Worm (Caenorhabditis elegans): ENCODE results near the gene ekl-6.
"Not testable (repeated sequence)": the region's sequence is repeated elsewhere in the genome, so short reads cannot be mapped to it uniquely, and the experiment has no call there.

The ekl-6 gene

ce11 chrIII:10033881-10034280 lies 30.3 kb upstream of the ekl-6 start, which contains the start of gene M04D8.8:
Gene M04D8.8 (plus strand): TSS chrIII:10034181.
- no peak for TF ChIP-seq tbx-37 (GFP tag; conservative IDR thresholded peaks at IDR 0.05)
- TF ChIP-seq flt-1 (GFP tag; IDR thresholded peaks at IDR 0.05) = no peak
- no peak for TF ChIP-seq scrt-1 (GFP tag; IDR thresholded peaks at IDR 0.05)
- TF ChIP-seq hmg-4 (GFP tag; optimal IDR thresholded peaks at IDR 0.05) = no peak
- TF ChIP-seq ceh-13 (GFP tag; optimal IDR thresholded peaks at IDR 0.05) = no peak
- no peak for TF ChIP-seq ama-1 (optimal IDR thresholded peaks at IDR 0.05)
- no peak for TF ChIP-seq pes-1 (GFP tag; IDR thresholded peaks at IDR 0.05)
- no peak for TF ChIP-seq tra-4 (tag; optimal IDR thresholded peaks at IDR 0.05)
- TF ChIP-seq ets-7 (tag; optimal IDR thresholded peaks at IDR 0.05) = no peak

ce11 chrIII:10035783-10036182 lies 28.4 kb upstream of the ekl-6 start, which contains the start of gene xbx-3:
Gene xbx-3 (plus strand): TSS chrIII:10035945.
- TF ChIP-seq flt-1 (GFP tag; IDR thresholded peaks at IDR 0.05) (no peak), hnd-1 (tag; optimal IDR thresholded peaks at IDR 0.05) (no peak), ama-1 (optimal IDR thresholded peaks at IDR 0.05) (no peak), tbx-11 (GFP tag; IDR thresholded peaks at IDR 0.05) (no peak), hmbx-1 (tag; optimal IDR thresholded peaks at IDR 0.05) (no peak), pes-1 (GFP tag; IDR thresholded peaks at IDR 0.05) (no peak), ceh-13 (GFP tag; optimal IDR thresholded peaks at IDR 0.05) (no peak), sea-1 (GFP tag; conservative IDR thresholded peaks at IDR 0.05) (no peak), scrt-1 (GFP tag; IDR thresholded peaks at IDR 0.05) (no peak), aly-1 (tag; optimal IDR thresholded peaks at IDR 0.05) (no peak), ceh-36 (tag; optimal IDR thresholded peaks at IDR 0.05) (no peak), B0310.2 (tag; optimal IDR thresholded peaks at IDR 0.05) (no peak)

ce11 chrIII:10037150-10037549 lies 27.1 kb upstream of the ekl-6 start, which contains the start of gene M04D8.7:
Gene M04D8.7 (plus strand): TSS chrIII:10037450.
- TF ChIP-seq scrt-1 (GFP tag; IDR thresholded peaks at IDR 0.05) (no peak), tbx-37 (GFP tag; conservative IDR thresholded peaks at IDR 0.05) (no peak), ama-1 (optimal IDR thresholded peaks at IDR 0.05) (no peak), hmbx-1 (tag; optimal IDR thresholded peaks at IDR 0.05) (no peak)

ce11 chrIII:10040013-10040412 lies 24.2 kb upstream of the ekl-6 start, which contains the start of gene T16G12.7:
Gene T16G12.7 (minus strand): TSS chrIII:10040113.
- TF ChIP-seq F13C5.2 (tag; optimal IDR thresholded peaks at IDR 0.05) = no peak
- no peak for TF ChIP-seq tbx-11 (GFP tag; IDR thresholded peaks at IDR 0.05)
- no peak for TF ChIP-seq scrt-1 (GFP tag; IDR thresholded peaks at IDR 0.05)
- TF ChIP-seq ceh-13 (GFP tag; optimal IDR thresholded peaks at IDR 0.05) = no peak
- no peak for TF ChIP-seq aly-1 (tag; optimal IDR thresholded peaks at IDR 0.05)
- TF ChIP-seq tbx-37 (GFP tag; conservative IDR thresholded peaks at IDR 0.05) = no peak
- no peak for TF ChIP-seq hnd-1 (tag; optimal IDR thresholded peaks at IDR 0.05)
- TF ChIP-seq flt-1 (GFP tag; IDR thresholded peaks at IDR 0.05) = no peak
- no peak for TF ChIP-seq hmg-4 (GFP tag; optimal IDR thresholded peaks at IDR 0.05)
- TF ChIP-seq ama-1 (optimal IDR thresholded peaks at IDR 0.05) = no peak
- TF ChIP-seq ceh-36 (tag; optimal IDR thresholded peaks at IDR 0.05) = no peak
- no peak for TF ChIP-seq B0310.2 (tag; optimal IDR thresholded peaks at IDR 0.05)
- no peak for TF ChIP-seq hmbx-1 (tag; optimal IDR thresholded peaks at IDR 0.05)
- no peak for TF ChIP-seq sea-1 (GFP tag; conservative IDR thresholded peaks at IDR 0.05)
- TF ChIP-seq tra-4 (tag; optimal IDR thresholded peaks at IDR 0.05) = no peak
- no peak for TF ChIP-seq pes-1 (GFP tag; IDR thresholded peaks at IDR 0.05)
- no peak for TF ChIP-seq ets-7 (tag; optimal IDR thresholded peaks at IDR 0.05)

- TF ChIP-seq ama-1 (optimal IDR thresholded peaks at IDR 0.05) (no peak), ets-7 (tag; optimal IDR thresholded peaks at IDR 0.05) (no peak), hmg-4 (GFP tag; optimal IDR thresholded peaks at IDR 0.05) (no peak), pes-1 (GFP tag; IDR thresholded peaks at IDR 0.05) (no peak), hnd-1 (tag; optimal IDR thresholded peaks at IDR 0.05) (no peak), ceh-36 (tag; optimal IDR thresholded peaks at IDR 0.05) (no peak), aly-1 (tag; optimal IDR thresholded peaks at IDR 0.05) (no peak), hmbx-1 (tag; optimal IDR thresholded peaks at IDR 0.05) (no peak), flt-1 (GFP tag; IDR thresholded peaks at IDR 0.05) (no peak), F13C5.2 (tag; optimal IDR thresholded peaks at IDR 0.05) (no peak), tbx-37 (GFP tag; conservative IDR thresholded peaks at IDR 0.05) (no peak), tbx-11 (GFP tag; IDR thresholded peaks at IDR 0.05) (no peak), sea-1 (GFP tag; conservative IDR thresholded peaks at IDR 0.05) (no peak), B0310.2 (tag; optimal IDR thresholded peaks at IDR 0.05) (no peak), scrt-1 (GFP tag; IDR thresholded peaks at IDR 0.05) (no peak)
Observed at ce11 chrIII:10049682-10050081, 14.5 kb upstream of the ekl-6 start, which contains the start of gene T16G12.1. Gene T16G12.1 (minus strand): TSS chrIII:10049857.

- TF ChIP-seq pes-1 (GFP tag; IDR thresholded peaks at IDR 0.05); hmbx-1 (tag; optimal IDR thresholded peaks at IDR 0.05); aly-1 (tag; optimal IDR thresholded peaks at IDR 0.05): not testable (repeated sequence)
Observed at ce11 chrIII:10050321-10050720, 13.9 kb upstream of the ekl-6 start, which contains the start of gene T16G12.3. Gene T16G12.3 (plus strand): TSS chrIII:10050621.

ce11 chrIII:10053312-10053711 lies 10.9 kb upstream of the ekl-6 start, which contains the start of gene T16G12.12:
Gene T16G12.12 (plus strand): TSS chrIII:10053612.
- not testable (repeated sequence) for TF ChIP-seq flt-1 (GFP tag; IDR thresholded peaks at IDR 0.05); B0310.2 (tag; optimal IDR thresholded peaks at IDR 0.05); ama-1 (optimal IDR thresholded peaks at IDR 0.05)

ce11 chrIII:10056033-10056432 lies 8.2 kb upstream of the ekl-6 start, which contains the start of gene T16G12.10:
Gene T16G12.10 (minus strand): TSS chrIII:10056133.
- no peak for TF ChIP-seq tbx-37 (GFP tag; conservative IDR thresholded peaks at IDR 0.05)
- TF ChIP-seq ceh-36 (tag; optimal IDR thresholded peaks at IDR 0.05) = no peak
- no peak for TF ChIP-seq hnd-1 (tag; optimal IDR thresholded peaks at IDR 0.05)
- TF ChIP-seq tra-4 (tag; optimal IDR thresholded peaks at IDR 0.05) = no peak
